Fruit fly (Drosophila melanogaster): ENCODE measurements around the gene CG4390.

CG4390 gene

DNA sequence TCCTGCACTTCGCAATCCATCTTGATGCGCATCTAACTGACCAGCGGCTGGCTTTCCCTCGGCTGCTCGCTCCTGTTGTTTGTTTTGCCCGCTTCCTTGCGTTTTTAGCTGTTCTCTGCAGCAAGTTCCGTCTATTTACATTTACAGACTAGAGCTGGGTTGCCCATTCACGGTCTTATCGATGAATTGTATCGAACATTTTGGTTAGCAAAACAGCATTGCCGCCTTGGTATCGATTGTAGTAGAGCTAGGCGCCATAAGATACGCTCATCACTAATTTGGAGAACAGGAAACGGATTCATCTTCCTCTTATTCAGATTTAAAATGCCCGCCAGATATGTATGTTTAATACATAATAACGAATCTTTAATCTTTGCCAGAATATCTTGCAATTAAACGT lies 23.7 kb downstream of the CG4390 start, which contains the start of gene Regnase-1 (continued):
- TF ChIP-seq inv (GFP tag; IDR thresholded peaks at IDR 0.05; ENCODE audit: partially characterized antibody) (peak; percentile 92), nmo (GFP tag; optimal IDR thresholded peaks at IDR 0.05) (peak; percentile 87), prd (optimal IDR thresholded peaks at IDR 0.05) (no peak), prd (GFP tag; IDR thresholded peaks at IDR 0.05) (peak; percentile 62; the same call in 2 of the 3 replicates), CG18599 (GFP tag; optimal IDR thresholded peaks at IDR 0.05) (peak; percentile 93), MBD-R2 (GFP tag; IDR thresholded peaks at IDR 0.05) (peak; percentile 96), eyg (GFP tag; optimal IDR thresholded peaks at IDR 0.05) (peak; percentile 90), CG7839 (tag; optimal IDR thresholded peaks at IDR 0.05) (peak; percentile 88), CG8924 (tag; optimal IDR thresholded peaks at IDR 0.05) (peak; percentile 84), h (optimal IDR thresholded peaks at IDR 0.05) (no peak), twi (tag; optimal IDR thresholded peaks at IDR 0.05) (peak; percentile 74), CG3065 (GFP tag; optimal IDR thresholded peaks at IDR 0.05) (peak; percentile 87), lbe (GFP tag; optimal IDR thresholded peaks at IDR 0.05) (peak; percentile 86), ro (GFP tag; IDR thresholded peaks at IDR 0.05) (no peak), CG14965 (GFP tag; optimal IDR thresholded peaks at IDR 0.05; ENCODE audit: borderline replicate concordance) (peak; percentile 50), Doc3 (GFP tag; IDR thresholded peaks at IDR 0.05; ENCODE audit: partially characterized antibody) (peak; percentile 93), lab (GFP tag; optimal IDR thresholded peaks at IDR 0.05) (peak; percentile 98), CTCF (GFP tag; optimal IDR thresholded peaks at IDR 0.05) (peak; percentile 73), Pdp1 (GFP tag; optimal IDR thresholded peaks at IDR 0.05) (peak; percentile 78 to 89), Dip2 (GFP tag; IDR thresholded peaks at IDR 0.05) (no peak), amos (GFP tag; IDR thresholded peaks at IDR 0.05; ENCODE audit: partially characterized antibody) (peak; percentile 98), CG9727 (GFP tag; optimal IDR thresholded peaks at IDR 0.05) (peak; percentile 95), E2f2 (GFP tag; IDR thresholded peaks at IDR 0.05) (peak; percentile 98), caup (GFP tag; optimal IDR thresholded peaks at IDR 0.05; ENCODE audit: severe bottlenecking) (peak; percentile 98), sens (GFP tag) (peak; percentile 98), nerfin-2 (GFP tag; IDR thresholded peaks at IDR 0.05; ENCODE audit: partially characterized antibody) (peak; percentile 89), Rx (GFP tag; IDR thresholded peaks at IDR 0.05) (peak; percentile 84), CoRest (tag; optimal IDR thresholded peaks at IDR 0.05) (peak; percentile 93), Fer1 (GFP tag; optimal IDR thresholded peaks at IDR 0.05) (peak; percentile 96), CG15073 (GFP tag; optimal IDR thresholded peaks at IDR 0.05) (no peak), sna (GFP tag; IDR thresholded peaks at IDR 0.05; ENCODE audit: partially characterized antibody) (peak; percentile 95), slou (GFP tag; optimal IDR thresholded peaks at IDR 0.05) (peak; percentile 85), zf30C (GFP tag; optimal IDR thresholded peaks at IDR 0.05) (peak; percentile 32), vvl (GFP tag; IDR thresholded peaks at IDR 0.05) (peak; percentile 96), CG7963 (GFP tag; IDR thresholded peaks at IDR 0.05; ENCODE audit: partially characterized antibody) (peak; percentile 95), Ptx1 (GFP tag; IDR thresholded peaks at IDR 0.05) (peak; percentile 80), Aef1 (GFP tag; IDR thresholded peaks at IDR 0.05) (peak; percentile 68; the same call in 2 of the 3 replicates), hbn (GFP tag; IDR thresholded peaks at IDR 0.05; ENCODE audit: partially characterized antibody) (peak; percentile 95), CG4282 (GFP tag; optimal IDR thresholded peaks at IDR 0.05) (peak; percentile 66), fd102C (GFP tag; optimal IDR thresholded peaks at IDR 0.05) (peak; percentile 95), HLH3B (GFP tag; IDR thresholded peaks at IDR 0.05) (peak; percentile 87; the same call in 1 of the 2 replicates), CG7357 (GFP tag; IDR thresholded peaks at IDR 0.05) (no peak), CG18011 (GFP tag; optimal IDR thresholded peaks at IDR 0.05) (peak; percentile 83), CG10654 (GFP tag; optimal IDR thresholded peaks at IDR 0.05) (peak; percentile 86), CG10147 (GFP tag; optimal IDR thresholded peaks at IDR 0.05) (peak; percentile 86), Sox100B (GFP tag; optimal IDR thresholded peaks at IDR 0.05) (peak; percentile 92), Spps (tag; optimal IDR thresholded peaks at IDR 0.05) (peak; percentile 86), CG5953 (GFP tag; IDR thresholded peaks at IDR 0.05) (peak; percentile 85), Hand (GFP tag; optimal IDR thresholded peaks at IDR 0.05) (peak; percentile 88), stwl (tag; optimal IDR thresholded peaks at IDR 0.05) (peak; percentile 99), NfI (GFP tag; optimal IDR thresholded peaks at IDR 0.05) (peak; percentile 97)
